Fruit fly (Drosophila melanogaster): ENCODE results near the gene CG11892.

Gene CG11892

dm6 chr3R:25269909-25270308, 11.4 kb upstream of the CG11892 start, which contains the start of the genes CG11889 and CG11891:
CG11889 (plus strand) TSS chr3R:25270209.
CG11891 (plus strand) TSS chr3R:25270209.
- no peak for TF ChIP-seq bab1 (GFP tag; optimal IDR thresholded peaks at IDR 0.05)
- no peak for TF ChIP-seq cnc (optimal IDR thresholded peaks at IDR 0.05)
- no peak for TF ChIP-seq kay (GFP tag; ENCODE audit: borderline replicate concordance)
- no peak for TF ChIP-seq CG12768 (GFP tag; optimal IDR thresholded peaks at IDR 0.05)
- TF ChIP-seq CG14711 (tag; optimal IDR thresholded peaks at IDR 0.05): no peak
- no peak for TF ChIP-seq tj (GFP tag; optimal IDR thresholded peaks at IDR 0.05)
- TF ChIP-seq Mnt (GFP tag; optimal IDR thresholded peaks at IDR 0.05): no peak
- TF ChIP-seq Crg-1 (GFP tag; optimal IDR thresholded peaks at IDR 0.05): no peak
- TF ChIP-seq CG7101 (tag; optimal IDR thresholded peaks at IDR 0.05): no peak
- no peak for TF ChIP-seq cic (GFP tag; optimal IDR thresholded peaks at IDR 0.05)
- TF ChIP-seq toe (GFP tag; optimal IDR thresholded peaks at IDR 0.05): no peak
- no peak for TF ChIP-seq ovo (GFP tag; optimal IDR thresholded peaks at IDR 0.05)
- no peak for TF ChIP-seq CG1620 (GFP tag; optimal IDR thresholded peaks at IDR 0.05)
- no peak for TF ChIP-seq Clk (GFP tag; optimal IDR thresholded peaks at IDR 0.05)
- TF ChIP-seq Hr96 (GFP tag; optimal IDR thresholded peaks at IDR 0.05): no peak
- TF ChIP-seq CG7045 (GFP tag; optimal IDR thresholded peaks at IDR 0.05): no peak
- no peak for TF ChIP-seq CG11617 (GFP tag; optimal IDR thresholded peaks at IDR 0.05)

- TF ChIP-seq CG33017 (tag; optimal IDR thresholded peaks at IDR 0.05) (no peak), cic (GFP tag; optimal IDR thresholded peaks at IDR 0.05) (peak; percentile 0)
Measured at dm6 chr3R:25273537-25273936, 7.8 kb upstream of the CG11892 start, which contains the start of gene CG11878. CG11878 (plus strand) TSS chr3R:25273837.

dm6 chr3R:25275276-25275675, 6.1 kb upstream of the CG11892 start:
- peak; percentile 62 for TF ChIP-seq CG11617 (GFP tag; optimal IDR thresholded peaks at IDR 0.05)
- no peak for TF ChIP-seq bab1 (GFP tag; optimal IDR thresholded peaks at IDR 0.05)
- TF ChIP-seq Clk (GFP tag; optimal IDR thresholded peaks at IDR 0.05): no peak
- peak; percentile 11 for TF ChIP-seq Crg-1 (GFP tag; optimal IDR thresholded peaks at IDR 0.05)
- TF ChIP-seq Hr96 (GFP tag; optimal IDR thresholded peaks at IDR 0.05): no peak
- TF ChIP-seq CG5204 (GFP tag; optimal IDR thresholded peaks at IDR 0.05): peak; percentile 34
- TF ChIP-seq CG12768 (GFP tag; optimal IDR thresholded peaks at IDR 0.05): peak; percentile 58
- peak; percentile 19 for TF ChIP-seq Mnt (GFP tag; optimal IDR thresholded peaks at IDR 0.05)
- peak; percentile 20 for TF ChIP-seq ovo (GFP tag; optimal IDR thresholded peaks at IDR 0.05)
- TF ChIP-seq CG7101 (tag; optimal IDR thresholded peaks at IDR 0.05): peak; percentile 65
- no peak for TF ChIP-seq tj (GFP tag; optimal IDR thresholded peaks at IDR 0.05)
- TF ChIP-seq CG14711 (tag; optimal IDR thresholded peaks at IDR 0.05): peak; percentile 22
- no peak for TF ChIP-seq toe (GFP tag; optimal IDR thresholded peaks at IDR 0.05)
- peak; percentile 44 for TF ChIP-seq pad (GFP tag; optimal IDR thresholded peaks at IDR 0.05)
- TF ChIP-seq CG7045 (GFP tag; optimal IDR thresholded peaks at IDR 0.05): peak; percentile 80
- TF ChIP-seq CG33017 (tag; optimal IDR thresholded peaks at IDR 0.05): peak; percentile 71
- TF ChIP-seq cic (GFP tag; optimal IDR thresholded peaks at IDR 0.05): peak; percentile 97
- TF ChIP-seq cnc (optimal IDR thresholded peaks at IDR 0.05): no peak
- TF ChIP-seq kay (GFP tag; ENCODE audit: borderline replicate concordance): peak; percentile 94

- no peak for TF ChIP-seq Crg-1 (GFP tag; optimal IDR thresholded peaks at IDR 0.05)
- no peak for TF ChIP-seq toe (GFP tag; optimal IDR thresholded peaks at IDR 0.05)
- TF ChIP-seq CG7101 (tag; optimal IDR thresholded peaks at IDR 0.05): no peak
- TF ChIP-seq ovo (GFP tag; optimal IDR thresholded peaks at IDR 0.05): no peak
- no peak for TF ChIP-seq tj (GFP tag; optimal IDR thresholded peaks at IDR 0.05)
- TF ChIP-seq CG33017 (tag; optimal IDR thresholded peaks at IDR 0.05): no peak
- TF ChIP-seq CG11617 (GFP tag; optimal IDR thresholded peaks at IDR 0.05): no peak
- no peak for TF ChIP-seq Mnt (GFP tag; optimal IDR thresholded peaks at IDR 0.05)
- TF ChIP-seq bab1 (GFP tag; optimal IDR thresholded peaks at IDR 0.05): no peak
- TF ChIP-seq CG1620 (GFP tag; optimal IDR thresholded peaks at IDR 0.05): no peak
- TF ChIP-seq pad (GFP tag; optimal IDR thresholded peaks at IDR 0.05): no peak
- no peak for TF ChIP-seq CG14711 (tag; optimal IDR thresholded peaks at IDR 0.05)
- no peak for TF ChIP-seq CG7045 (GFP tag; optimal IDR thresholded peaks at IDR 0.05)
Measured at dm6 chr3R:25277112-25277511, 4.2 kb upstream of the CG11892 start, which contains the start of gene CG10513. CG10513 (minus strand) TSS chr3R:25277212.

- TF ChIP-seq cic (GFP tag; optimal IDR thresholded peaks at IDR 0.05): peak; percentile 65
- peak; percentile 33 for TF ChIP-seq Mnt (GFP tag; optimal IDR thresholded peaks at IDR 0.05)
- TF ChIP-seq CG33017 (tag; optimal IDR thresholded peaks at IDR 0.05): peak; percentile 45
- no peak for TF ChIP-seq tj (GFP tag; optimal IDR thresholded peaks at IDR 0.05)
- no peak for TF ChIP-seq CG5204 (GFP tag; optimal IDR thresholded peaks at IDR 0.05)
- TF ChIP-seq CG1620 (GFP tag; optimal IDR thresholded peaks at IDR 0.05): no peak
- TF ChIP-seq CG7101 (tag; optimal IDR thresholded peaks at IDR 0.05): peak; percentile 57
- no peak for TF ChIP-seq pad (GFP tag; optimal IDR thresholded peaks at IDR 0.05)
- peak; percentile 90 for TF ChIP-seq kay (GFP tag; ENCODE audit: borderline replicate concordance)
- TF ChIP-seq bab1 (GFP tag; optimal IDR thresholded peaks at IDR 0.05): no peak
- TF ChIP-seq CG11617 (GFP tag; optimal IDR thresholded peaks at IDR 0.05): no peak
- peak; percentile 23 for TF ChIP-seq ovo (GFP tag; optimal IDR thresholded peaks at IDR 0.05)
- peak; percentile 53 for TF ChIP-seq CG12768 (GFP tag; optimal IDR thresholded peaks at IDR 0.05)
- no peak for TF ChIP-seq CG14711 (tag; optimal IDR thresholded peaks at IDR 0.05)
- TF ChIP-seq Crg-1 (GFP tag; optimal IDR thresholded peaks at IDR 0.05): no peak
- no peak for TF ChIP-seq Clk (GFP tag; optimal IDR thresholded peaks at IDR 0.05)
- TF ChIP-seq CG7045 (GFP tag; optimal IDR thresholded peaks at IDR 0.05): peak; percentile 50
Measured at dm6 chr3R:25279796-25280350, 1.5 kb upstream of the CG11892 start, which contains the start of gene CG10514. CG10514 (minus strand) TSS chr3R:25279846.

dm6 chr3R:25283209-25283670, 1.9 kb downstream of the CG11892 start, which contains the start of gene CG31300:
CG31300 (plus strand) TSS chr3R:25283620.
- TF ChIP-seq CG7045 (GFP tag; optimal IDR thresholded peaks at IDR 0.05) (no peak), CG7101 (tag; optimal IDR thresholded peaks at IDR 0.05) (peak; percentile 14), pad (GFP tag; optimal IDR thresholded peaks at IDR 0.05) (no peak), Clk (GFP tag; optimal IDR thresholded peaks at IDR 0.05) (no peak), bab1 (GFP tag; optimal IDR thresholded peaks at IDR 0.05) (no peak), toe (GFP tag; optimal IDR thresholded peaks at IDR 0.05) (no peak), tj (GFP tag; optimal IDR thresholded peaks at IDR 0.05) (no peak), CG12768 (GFP tag; optimal IDR thresholded peaks at IDR 0.05) (peak; percentile 3), CG5204 (GFP tag; optimal IDR thresholded peaks at IDR 0.05) (no peak), CG11617 (GFP tag; optimal IDR thresholded peaks at IDR 0.05) (no peak), CG1620 (GFP tag; optimal IDR thresholded peaks at IDR 0.05) (no peak), Mnt (GFP tag; optimal IDR thresholded peaks at IDR 0.05) (no peak), CG14711 (tag; optimal IDR thresholded peaks at IDR 0.05) (peak; percentile 33), cnc (optimal IDR thresholded peaks at IDR 0.05) (no peak), kay (GFP tag; ENCODE audit: borderline replicate concordance) (no peak), cic (GFP tag; optimal IDR thresholded peaks at IDR 0.05) (peak; percentile 65), Hr96 (GFP tag; optimal IDR thresholded peaks at IDR 0.05) (no peak), Crg-1 (GFP tag; optimal IDR thresholded peaks at IDR 0.05) (no peak), CG33017 (tag; optimal IDR thresholded peaks at IDR 0.05) (no peak), ovo (GFP tag; optimal IDR thresholded peaks at IDR 0.05) (no peak)

Data from whole organism, adult.